Worm (Caenorhabditis elegans) whole organism, L1 larva: ENCODE results near the gene sre-10.

ENCODE experiments used
- C16A3.4 ChIP-seq: fragments of 150-350 bp; optimal IDR thresholded peaks from 2 replicates; lab custom pipeline; 2014; ENCODE audit warnings: missing biosample characterization, missing genetic modification characterization
- blmp-1 ChIP-seq: fragments of 150-350 bp; optimal IDR thresholded peaks from 2 replicates; lab custom pipeline; 2014; ENCODE audit warnings: missing biosample characterization, missing genetic modification characterization
- ceh-82 ChIP-seq, 3 experiments: fragments of 150-350 bp in 1 of 3; sonication (generic microtip) in 2 of 3; optimal IDR thresholded peaks; 2 replicates each; lab custom pipeline; 2014 to 2017; ENCODE audit warnings: missing biosample characterization in 3 of 3, missing genetic modification characterization in 3 of 3
- egl-27 ChIP-seq, 2 experiments: fragments of 150-350 bp in 1 of 2; sonication (generic microtip); optimal IDR thresholded peaks; 3 replicates each; lab custom pipeline; 2017 to 2018; ENCODE audit warnings: missing biosample characterization in 2 of 2, missing genetic modification characterization in 2 of 2, missing genetic modification reagents in 2 of 2
- elt-3 ChIP-seq, 6 experiments: fragments of 150-350 bp in 1 of 6; sonication (generic microtip); optimal IDR thresholded peaks; 2 replicates each; lab custom pipeline; 2017 to 2018; ENCODE audit warnings: missing biosample characterization in 6 of 6, missing genetic modification characterization in 6 of 6, inconsistent platforms in 1 of 6
- fkh-8 ChIP-seq: sonication (generic microtip); optimal IDR thresholded peaks from 2 replicates; lab custom pipeline; 2016; ENCODE audit warnings: mild to moderate bottlenecking, missing genetic modification characterization, missing compliant biosample characterization
- lin-39 ChIP-seq: fragments of 150-350 bp; optimal IDR thresholded peaks from 2 replicates; lab custom pipeline; 2014; ENCODE audit warnings: missing biosample characterization, missing genetic modification reagents, missing genetic modification characterization
- lsy-2 ChIP-seq, 2 experiments: fragments of 150-350 bp; optimal IDR thresholded peaks; 2 replicates each; lab custom pipeline; 2014; ENCODE audit warnings: missing biosample characterization in 2 of 2, missing genetic modification characterization in 2 of 2
- mab-9 ChIP-seq: fragments of 200-800 bp; sonication (Bioruptor generic); IDR thresholded peaks from 2 replicates; pipeline ENCODE4 v1.3.6; 2022; ENCODE audit warnings: missing genetic modification reagents, missing genetic modification characterization, missing compliant biosample characterization
- nhr-20 ChIP-seq: sonication (generic microtip); optimal IDR thresholded peaks from 2 replicates; lab custom pipeline; 2016; ENCODE audit warnings: mild to moderate bottlenecking, missing genetic modification characterization, missing compliant biosample characterization
- nhr-28 ChIP-seq: fragments of 150-350 bp; optimal IDR thresholded peaks from 2 replicates; lab custom pipeline; 2014; ENCODE audit warnings: missing biosample characterization, missing genetic modification characterization
- pag-3 ChIP-seq: sonication (generic microtip); optimal IDR thresholded peaks from 2 replicates; lab custom pipeline; 2017; ENCODE audit warnings: missing genetic modification characterization, mild to moderate bottlenecking, missing compliant biosample characterization, antibody characterized with exemption, borderline replicate concordance; ENCODE audit not compliant: insufficient read depth
- snpc-4 ChIP-seq: fragments of 150-350 bp; optimal IDR thresholded peaks from 2 replicates; lab custom pipeline; 2014; ENCODE audit warnings: missing biosample characterization, missing genetic modification characterization
- zag-1 ChIP-seq: fragments of 150-350 bp; optimal IDR thresholded peaks from 2 replicates; lab custom pipeline; 2014; ENCODE audit warnings: missing biosample characterization, missing genetic modification characterization

DNA sequence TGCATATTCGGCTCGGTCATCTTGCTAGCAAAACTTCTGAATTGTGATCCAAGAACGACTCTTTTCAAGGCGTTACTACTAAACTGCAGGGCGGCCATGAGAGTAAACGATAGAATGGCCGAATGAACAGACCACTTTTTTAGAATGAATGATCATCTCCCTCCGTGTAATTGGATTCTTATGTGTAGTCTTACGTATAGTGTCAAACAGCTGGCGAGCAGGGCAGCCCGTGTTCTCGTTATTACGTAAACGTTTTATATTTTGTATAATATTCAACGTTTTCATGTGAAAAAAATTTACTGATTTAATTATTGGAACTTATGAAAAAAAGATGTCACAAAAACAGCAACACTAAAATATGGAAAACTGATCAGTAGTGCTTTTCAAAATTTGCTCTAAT, 23.7 kb downstream of the sre-10 start, which contains the start of gene F10D2.10:
- no peak for TF ChIP-seq lin-39 (tag; lab: Kevin White, UChicago)
- no peak for TF ChIP-seq mab-9 (GFP tag; lab: Robert Waterston, UW)
- TF ChIP-seq pag-3 (tag; lab: Kevin White, UChicago), result no peak
- TF ChIP-seq snpc-4 (tag; lab: Kevin White, UChicago), result no peak
- TF ChIP-seq egl-27 (tag; optimal IDR thresholded peaks at IDR 0.05; lab: Kevin White, UChicago), result no peak
- TF ChIP-seq fkh-8 (tag; lab: Kevin White, UChicago), result no peak
- TF ChIP-seq lsy-2 (tag; optimal IDR thresholded peaks at IDR 0.05; lab: Kevin White, UChicago), result no peak
- no peak for TF ChIP-seq nhr-28
- no peak for TF ChIP-seq nhr-20 (tag; lab: Kevin White, UChicago)
- no peak for TF ChIP-seq blmp-1
- no peak for TF ChIP-seq zag-1 (tag; lab: Kevin White, UChicago)
- TF ChIP-seq ceh-82 (tag; optimal IDR thresholded peaks at IDR 0.05; lab: Kevin White, UChicago), result no peak
- no peak for TF ChIP-seq C16A3.4
- no peak for TF ChIP-seq elt-3 (tag; optimal IDR thresholded peaks at IDR 0.05; lab: Kevin White, UChicago)
